Worm (Caenorhabditis elegans) whole organism, L3 larva: ENCODE results near the gene W02D7.4.

ENCODE experiments used
- R02D3.7 ChIP-seq: fragments of 150-350 bp; optimal IDR thresholded peaks from 2 replicates; lab custom pipeline; 2014; ENCODE audit warnings: missing biosample characterization, missing genetic modification characterization
- ZK546.5 ChIP-seq: sonication (generic microtip); optimal IDR thresholded peaks from 2 replicates; lab custom pipeline; 2017; ENCODE audit warnings: missing biosample characterization, missing genetic modification characterization
- aly-2 ChIP-seq: fragments of 150-350 bp; optimal IDR thresholded peaks from 2 replicates; lab custom pipeline; 2014; ENCODE audit warnings: missing biosample characterization, missing genetic modification characterization
- ama-1 ChIP-seq: fragments of 150-350 bp; optimal IDR thresholded peaks from 2 replicates; lab custom pipeline; 2018
- ceh-16 ChIP-seq: sonication (generic microtip); optimal IDR thresholded peaks from 2 replicates; lab custom pipeline; 2017; ENCODE audit warnings: missing biosample characterization, missing genetic modification characterization
- ceh-28 ChIP-seq: fragments of 150-350 bp; optimal IDR thresholded peaks from 2 replicates; lab custom pipeline; 2014; ENCODE audit warnings: missing biosample characterization, missing genetic modification reagents, missing genetic modification characterization
- ceh-82 ChIP-seq: fragments of 150-350 bp; optimal IDR thresholded peaks from 2 replicates; lab custom pipeline; 2014; ENCODE audit warnings: missing biosample characterization, missing genetic modification characterization
- ceh-9 ChIP-seq: sonication (generic microtip); optimal IDR thresholded peaks from 2 replicates; lab custom pipeline; 2018; ENCODE audit warnings: missing biosample characterization, missing genetic modification characterization
- daf-12 ChIP-seq: fragments of 150-350 bp; optimal IDR thresholded peaks from 2 replicates; lab custom pipeline; 2014; ENCODE audit warnings: missing biosample characterization, missing genetic modification reagents, missing genetic modification characterization
- egl-27 ChIP-seq: sonication (generic microtip); optimal IDR thresholded peaks from 4 replicates; lab custom pipeline; 2017; ENCODE audit warnings: missing biosample characterization, missing genetic modification reagents, missing genetic modification characterization
- egl-5 ChIP-seq: fragments of 150-350 bp; optimal IDR thresholded peaks from 2 replicates; lab custom pipeline; 2017; ENCODE audit warnings: missing biosample characterization, missing genetic modification reagents, missing genetic modification characterization, inconsistent platforms
- elt-1 ChIP-seq: fragments of 150-350 bp; optimal IDR thresholded peaks from 2 replicates; lab custom pipeline; 2014; ENCODE audit warnings: missing biosample characterization, missing genetic modification characterization
- elt-2 ChIP-seq: sonication (generic microtip); optimal IDR thresholded peaks from 2 replicates; lab custom pipeline; 2016; ENCODE audit warnings: missing genetic modification reagents, mild to moderate bottlenecking, missing genetic modification characterization, missing compliant biosample characterization
- elt-3 ChIP-seq, 3 experiments: fragments of 150-350 bp in 1 of 3; sonication (generic microtip) in 2 of 3; optimal IDR thresholded peaks; 2 replicates in 2 of 3; 4 replicates in 1 of 3; lab custom pipeline; 2014 to 2017; ENCODE audit warnings: missing biosample characterization in 3 of 3, missing genetic modification characterization in 3 of 3
- eor-1 ChIP-seq, 2 experiments: fragments of 150-350 bp; optimal IDR thresholded peaks; 2 replicates each; lab custom pipeline; 2014 to 2018; ENCODE audit warnings: missing biosample characterization in 2 of 2, missing genetic modification characterization in 2 of 2
- fkh-10 ChIP-seq: sonication (generic microtip); optimal IDR thresholded peaks from 2 replicates; lab custom pipeline; 2017; ENCODE audit warnings: missing biosample characterization, missing genetic modification reagents, missing genetic modification characterization
- fkh-2 ChIP-seq: fragments of 150-350 bp; optimal IDR thresholded peaks from 2 replicates; lab custom pipeline; 2014; ENCODE audit warnings: missing biosample characterization, missing genetic modification reagents, missing genetic modification characterization
- fos-1 ChIP-seq: fragments of 150-350 bp; optimal IDR thresholded peaks from 2 replicates; lab custom pipeline; 2014; ENCODE audit warnings: missing biosample characterization, missing genetic modification characterization
- hmg-11 ChIP-seq: sonication (generic microtip); optimal IDR thresholded peaks from 2 replicates; lab custom pipeline; 2016; ENCODE audit warnings: missing genetic modification characterization, missing compliant biosample characterization
- jun-1 ChIP-seq: fragments of 150-350 bp; optimal IDR thresholded peaks from 2 replicates; lab custom pipeline; 2014; ENCODE audit warnings: missing biosample characterization, missing genetic modification reagents, missing genetic modification characterization
- lin-15B ChIP-seq: fragments of 150-350 bp; optimal IDR thresholded peaks from 2 replicates; lab custom pipeline; 2014; ENCODE audit warnings: missing biosample characterization, missing genetic modification characterization
- lin-39 ChIP-seq: fragments of 150-350 bp; optimal IDR thresholded peaks from 2 replicates; lab custom pipeline; 2018; ENCODE audit warnings: missing biosample characterization, missing genetic modification reagents, missing genetic modification characterization
- lsy-12 ChIP-seq: sonication (generic microtip); optimal IDR thresholded peaks from 2 replicates; lab custom pipeline; 2016; ENCODE audit warnings: mild to moderate bottlenecking, missing genetic modification characterization, missing compliant biosample characterization
- mdl-1 ChIP-seq: fragments of 150-350 bp; optimal IDR thresholded peaks from 2 replicates; lab custom pipeline; 2014; ENCODE audit warnings: missing biosample characterization, missing genetic modification characterization
- mml-1 ChIP-seq: fragments of 150-350 bp; sonication (generic microtip); optimal IDR thresholded peaks from 3 replicates; lab custom pipeline; 2014; ENCODE audit warnings: missing biosample characterization, missing genetic modification characterization
- nfya-1 ChIP-seq: sonication (generic microtip); optimal IDR thresholded peaks from 2 replicates; lab custom pipeline; 2017; ENCODE audit warnings: missing genetic modification characterization, mild to moderate bottlenecking, missing compliant biosample characterization, antibody characterized with exemption, moderate library complexity; ENCODE audit not compliant: insufficient read depth
- nhr-11 ChIP-seq: fragments of 150-350 bp; optimal IDR thresholded peaks from 2 replicates; lab custom pipeline; 2014; ENCODE audit warnings: missing biosample characterization, missing genetic modification characterization
- nhr-12 ChIP-seq: fragments of 150-350 bp; optimal IDR thresholded peaks from 2 replicates; lab custom pipeline; 2014; ENCODE audit warnings: missing biosample characterization, missing genetic modification characterization
- nhr-23 ChIP-seq: fragments of 150-350 bp; optimal IDR thresholded peaks from 2 replicates; lab custom pipeline; 2014; ENCODE audit warnings: missing biosample characterization, missing genetic modification reagents, missing genetic modification characterization
- nhr-237 ChIP-seq: fragments of 150-350 bp; optimal IDR thresholded peaks from 2 replicates; lab custom pipeline; 2014; ENCODE audit warnings: missing biosample characterization, missing genetic modification characterization
- nhr-25 ChIP-seq: sonication (generic microtip); optimal IDR thresholded peaks from 2 replicates; lab custom pipeline; 2017; ENCODE audit warnings: missing biosample characterization, missing genetic modification characterization
- nhr-28 ChIP-seq: fragments of 150-350 bp; optimal IDR thresholded peaks from 2 replicates; lab custom pipeline; 2014; ENCODE audit warnings: missing biosample characterization, missing genetic modification characterization
- nhr-43 ChIP-seq: sonication (generic microtip); optimal IDR thresholded peaks from 2 replicates; lab custom pipeline; 2016; ENCODE audit warnings: mild to moderate bottlenecking, missing genetic modification characterization, missing compliant biosample characterization; ENCODE audit not compliant: poor library complexity, severe bottlenecking
- nhr-67 ChIP-seq: fragments of 150-350 bp; optimal IDR thresholded peaks from 2 replicates; lab custom pipeline; 2014; ENCODE audit warnings: missing biosample characterization, missing genetic modification characterization
- nhr-76 ChIP-seq: fragments of 150-350 bp; sonication (generic microtip); optimal IDR thresholded peaks from 5 replicates; lab custom pipeline; 2014; ENCODE audit warnings: missing biosample characterization, missing genetic modification characterization
- nhr-77 ChIP-seq: fragments of 150-350 bp; optimal IDR thresholded peaks from 2 replicates; lab custom pipeline; 2014; ENCODE audit warnings: missing biosample characterization, missing genetic modification characterization
- pha-4 ChIP-seq: fragments of 150-350 bp; optimal IDR thresholded peaks from 2 replicates; lab custom pipeline; 2014; ENCODE audit warnings: missing biosample characterization, missing genetic modification reagents, missing genetic modification characterization
- pqm-1 ChIP-seq: fragments of 150-350 bp; optimal IDR thresholded peaks from 2 replicates; lab custom pipeline; 2017; ENCODE audit warnings: missing biosample characterization, missing genetic modification characterization, inconsistent platforms
- sea-2 ChIP-seq: fragments of 150-350 bp; sonication (generic microtip); optimal IDR thresholded peaks from 4 replicates; lab custom pipeline; 2014; ENCODE audit warnings: missing biosample characterization, missing genetic modification reagents, missing genetic modification characterization
- skn-1 ChIP-seq: fragments of 150-350 bp; optimal IDR thresholded peaks from 2 replicates; lab custom pipeline; 2014; ENCODE audit warnings: missing biosample characterization, missing genetic modification characterization
- snpc-4 ChIP-seq: fragments of 150-350 bp; optimal IDR thresholded peaks from 2 replicates; lab custom pipeline; 2014; ENCODE audit warnings: missing biosample characterization, missing genetic modification characterization
- tbx-2 ChIP-seq: sonication (generic microtip); optimal IDR thresholded peaks from 2 replicates; lab custom pipeline; 2016; ENCODE audit warnings: mild to moderate bottlenecking, missing genetic modification characterization, missing compliant biosample characterization
- unc-39 ChIP-seq: sonication (generic microtip); optimal IDR thresholded peaks from 4 replicates; lab custom pipeline; 2017; ENCODE audit warnings: missing biosample characterization, missing genetic modification characterization
- unc-62 ChIP-seq: fragments of 150-350 bp; sonication (generic microtip); optimal IDR thresholded peaks from 4 replicates; lab custom pipeline; 2014; ENCODE audit warnings: missing biosample characterization, missing genetic modification reagents, missing genetic modification characterization
- zag-1 ChIP-seq: fragments of 150-350 bp; optimal IDR thresholded peaks from 2 replicates; lab custom pipeline; 2014; ENCODE audit warnings: missing biosample characterization, missing genetic modification characterization
- ztf-11 ChIP-seq: fragments of 150-350 bp; optimal IDR thresholded peaks from 2 replicates; lab custom pipeline; 2014; ENCODE audit warnings: missing biosample characterization, missing genetic modification characterization
- ztf-4 ChIP-seq: fragments of 150-350 bp; optimal IDR thresholded peaks from 2 replicates; lab custom pipeline; 2014; ENCODE audit warnings: missing biosample characterization, missing genetic modification characterization

W02D7.4 gene

ce11 chrV:8250208-8250607 is 47.2 kb downstream of the W02D7.4 start, which contains the start of gene C16D9.6:
TSS of gene C16D9.6 (minus strand) at chrV:8250308.
- no peak for TF ChIP-seq snpc-4
- no peak for TF ChIP-seq fos-1 (tag; lab: Kevin White, UChicago)
- TF ChIP-seq ceh-82 = no peak
- no peak for TF ChIP-seq nhr-43
- TF ChIP-seq tbx-2 (tag; lab: Kevin White, UChicago) = no peak
- no peak for TF ChIP-seq nhr-25 (tag; lab: Kevin White, UChicago)
- TF ChIP-seq unc-62 (GFP tag; lab: Kevin White, UChicago) = no peak
- TF ChIP-seq nfya-1 (tag; lab: Kevin White, UChicago) = no peak
- no peak for TF ChIP-seq fkh-10 (GFP tag; lab: Kevin White, UChicago)
- no peak for TF ChIP-seq ztf-4
- no peak for TF ChIP-seq nhr-11 (tag; lab: Kevin White, UChicago)
- no peak for TF ChIP-seq nhr-77 (tag; lab: Kevin White, UChicago)

- peak; percentile 17 for TF ChIP-seq ceh-82
- TF ChIP-seq hmg-11 (tag; lab: Kevin White, UChicago) = no peak
- peak; percentile 53 for TF ChIP-seq lsy-12 (tag; lab: Kevin White, UChicago)
- peak; percentile 69 for TF ChIP-seq nfya-1 (tag; lab: Kevin White, UChicago)
- TF ChIP-seq lin-15B = peak; percentile 53
- TF ChIP-seq fos-1 (tag; lab: Kevin White, UChicago) = peak; percentile 48
- peak; percentile 10 for TF ChIP-seq unc-62 (GFP tag; lab: Kevin White, UChicago)
- no peak for TF ChIP-seq ceh-16
- no peak for TF ChIP-seq aly-2 (tag; lab: Kevin White, UChicago)
- TF ChIP-seq nhr-25 (tag; lab: Kevin White, UChicago) = peak; percentile 62
- peak; percentile 20 for TF ChIP-seq ztf-4
- no peak for TF ChIP-seq ztf-11 (tag; lab: Kevin White, UChicago)
- no peak for TF ChIP-seq fkh-2 (tag; lab: Kevin White, UChicago)
- no peak for TF ChIP-seq ZK546.5
- no peak for TF ChIP-seq nhr-76 (tag; lab: Kevin White, UChicago)
- peak; percentile 25 for TF ChIP-seq jun-1 (tag; lab: Kevin White, UChicago)
- TF ChIP-seq nhr-77 (tag; lab: Kevin White, UChicago) = peak; percentile 78
- no peak for TF ChIP-seq ceh-9 (tag; lab: Kevin White, UChicago)
- TF ChIP-seq fkh-10 (GFP tag; lab: Kevin White, UChicago) = no peak
- no peak for TF ChIP-seq sea-2 (GFP tag; lab: Kevin White, UChicago)
- no peak for TF ChIP-seq lin-39 (tag; lab: Kevin White, UChicago)
- peak; percentile 14 for TF ChIP-seq tbx-2 (tag; lab: Kevin White, UChicago)
- peak; percentile 99 for TF ChIP-seq snpc-4
- TF ChIP-seq elt-3 (tag; optimal IDR thresholded peaks at IDR 0.05; lab: Kevin White, UChicago) = peak in 1 of 3 experiments; percentile 68
- no peak for TF ChIP-seq nhr-12
- TF ChIP-seq daf-12 = no peak
- no peak for TF ChIP-seq egl-5
- peak; percentile 85 for TF ChIP-seq nhr-23 (tag; lab: Kevin White, UChicago)
- no peak for TF ChIP-seq unc-39 (tag; lab: Kevin White, UChicago)
- TF ChIP-seq nhr-11 (tag; lab: Kevin White, UChicago) = no peak
- no peak for TF ChIP-seq nhr-237 (tag; lab: Kevin White, UChicago)
- peak; percentile 20 for TF ChIP-seq pha-4 (tag; lab: Kevin White, UChicago)
- TF ChIP-seq elt-1 = no peak
- TF ChIP-seq skn-1 (tag; lab: Kevin White, UChicago) = no peak
- TF ChIP-seq ama-1 = peak; percentile 95
- peak; percentile 66 for TF ChIP-seq elt-2 (tag; lab: Kevin White, UChicago)
- TF ChIP-seq egl-27 (tag; lab: Kevin White, UChicago) = peak; percentile 11
- no peak for TF ChIP-seq eor-1 (tag; optimal IDR thresholded peaks at IDR 0.05; lab: Kevin White, UChicago)
- peak; percentile 57 for TF ChIP-seq R02D3.7 (tag; lab: Kevin White, UChicago)
- no peak for TF ChIP-seq nhr-67 (tag; lab: Kevin White, UChicago)
- no peak for TF ChIP-seq mdl-1
- TF ChIP-seq mml-1 = no peak
- peak; percentile 69 for TF ChIP-seq ceh-28
- TF ChIP-seq zag-1 (tag; lab: Kevin White, UChicago) = no peak
- TF ChIP-seq nhr-28 = no peak
- TF ChIP-seq pqm-1 (tag; lab: Kevin White, UChicago) = peak; percentile 82
- TF ChIP-seq nhr-43 = peak; percentile 88
Measured at ce11 chrV:8247311-8248105, 49.9 kb downstream of the W02D7.4 start.
